Worm (Caenorhabditis elegans): ENCODE measurements around the gene nemt-1.

Gene nemt-1

DNA sequence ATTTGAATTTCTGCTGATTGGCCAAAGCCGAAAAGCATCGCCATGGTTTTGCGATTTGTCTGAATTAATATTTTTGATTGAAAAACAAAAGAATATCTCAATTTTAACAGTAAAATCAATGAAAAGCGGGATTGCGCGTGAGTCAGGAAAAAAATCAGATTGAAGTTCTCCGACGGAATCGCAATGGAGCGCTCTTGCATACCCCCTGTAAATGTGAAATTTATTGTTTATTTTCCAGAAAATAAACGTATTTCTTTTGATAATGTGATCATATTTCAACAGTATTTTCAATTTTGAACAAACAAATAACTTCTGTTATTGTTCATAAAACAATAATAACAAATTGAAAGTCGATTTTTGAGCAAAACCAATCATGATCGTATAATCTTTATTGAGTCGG, 22.4 kb upstream of the nemt-1 start, which contains the start of gene vps-26:
vps-26 (minus strand) TSS at position 200 of the 400 bp plus-strand sequence.
- no peak for TF ChIP-seq gmeb-1 (tag; optimal IDR thresholded peaks at IDR 0.05)
- peak; percentile 26 for TF ChIP-seq unc-55 (GFP tag; optimal IDR thresholded peaks at IDR 0.05)
- TF ChIP-seq elt-1 (tag; optimal IDR thresholded peaks at IDR 0.05): no peak
- no peak for TF ChIP-seq dmd-4 (tag; optimal IDR thresholded peaks at IDR 0.05)
- TF ChIP-seq nhr-129 (tag; optimal IDR thresholded peaks at IDR 0.05): peak; percentile 40
- TF ChIP-seq zag-1 (tag; optimal IDR thresholded peaks at IDR 0.05): no peak
- TF ChIP-seq F13H6.1 (tag; optimal IDR thresholded peaks at IDR 0.05): no peak
- no peak for TF ChIP-seq sem-4 (tag; optimal IDR thresholded peaks at IDR 0.05)
- TF ChIP-seq ztf-11 (tag; optimal IDR thresholded peaks at IDR 0.05): no peak
- TF ChIP-seq sma-3 (GFP tag; optimal IDR thresholded peaks at IDR 0.05): no peak
- TF ChIP-seq lsy-2 (tag; optimal IDR thresholded peaks at IDR 0.05): peak in 1 of 2 experiments; percentile 49
- peak; percentile 48 for TF ChIP-seq C34F6.9 (tag; optimal IDR thresholded peaks at IDR 0.05)
- TF ChIP-seq fos-1 (tag; optimal IDR thresholded peaks at IDR 0.05): peak; percentile 47
- TF ChIP-seq ztf-1 (GFP tag; conservative IDR thresholded peaks at IDR 0.05): no peak
- no peak for TF ChIP-seq elt-3 (tag; optimal IDR thresholded peaks at IDR 0.05)

ce11 chrIV:9339205-9339604, 20.0 kb upstream of the nemt-1 start, which contains the start of gene T20D3.6:
Gene T20D3.6, minus strand, starts transcription at chrIV:9339305.
- TF ChIP-seq ztf-11 (tag; optimal IDR thresholded peaks at IDR 0.05) (no peak), nhr-12 (tag; optimal IDR thresholded peaks at IDR 0.05) (no peak)

DNA sequence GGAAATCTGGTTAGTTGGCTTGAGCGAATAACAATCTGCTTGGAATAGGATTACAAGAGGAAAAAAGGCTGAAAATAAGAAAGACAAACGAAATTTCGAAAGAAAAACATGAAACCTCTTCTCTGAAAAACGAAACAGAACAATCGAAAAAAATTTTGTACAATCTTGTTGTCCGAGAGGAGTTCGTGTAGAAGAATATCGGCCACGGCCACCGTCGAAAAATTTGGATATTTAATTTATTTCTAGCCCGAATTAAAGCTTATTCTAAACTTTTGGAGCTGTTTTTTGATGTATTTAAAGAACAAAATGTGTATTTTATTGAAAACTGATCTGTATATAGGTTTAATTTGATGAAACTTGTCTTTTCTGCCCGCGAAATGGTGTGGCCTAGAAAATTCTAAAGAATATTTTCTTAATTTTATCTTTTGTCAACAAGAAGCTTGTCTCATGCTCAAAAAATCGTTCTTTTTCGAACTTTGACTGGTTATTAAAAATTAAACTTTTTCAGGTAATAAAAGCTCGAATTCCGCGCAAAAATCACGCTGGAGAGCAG, 17.4 kb upstream of the nemt-1 start, which contains the start of gene T20D3.5:
T20D3.5 (plus strand) TSS at position 503 of the 553 bp plus-strand sequence.
- TF ChIP-seq nhr-12 (tag; optimal IDR thresholded peaks at IDR 0.05) (no peak), sma-9 (GFP tag; optimal IDR thresholded peaks at IDR 0.05) (no peak), sma-9 (tag; optimal IDR thresholded peaks at IDR 0.05) (no peak), ztf-11 (tag; optimal IDR thresholded peaks at IDR 0.05) (no peak), ztf-4 (tag; optimal IDR thresholded peaks at IDR 0.05) (no peak)

ce11 chrIV:9335552-9336251, 16.5 kb upstream of the nemt-1 start, which contains the start of the genes coa-4 and T20D3.14:
Gene coa-4, minus strand, starts transcription at chrIV:9335602.
Gene T20D3.14, minus strand, starts transcription at chrIV:9335909.
- TF ChIP-seq lin-13 (GFP tag; optimal IDR thresholded peaks at IDR 0.05) (peak; percentile 23), lsy-2 (tag; optimal IDR thresholded peaks at IDR 0.05) (peak in 1 of 2 experiments; percentile 69), gmeb-1 (tag; optimal IDR thresholded peaks at IDR 0.05) (peak; percentile 40), C34F6.9 (tag; optimal IDR thresholded peaks at IDR 0.05) (peak; percentile 56), fos-1 (tag; optimal IDR thresholded peaks at IDR 0.05) (peak; percentile 63), mdl-1 (tag; optimal IDR thresholded peaks at IDR 0.05) (no peak), mab-5 (tag; optimal IDR thresholded peaks at IDR 0.05) (no peak), crh-2 (tag; optimal IDR thresholded peaks at IDR 0.05) (peak; percentile 66), sem-4 (tag; optimal IDR thresholded peaks at IDR 0.05) (peak; percentile 25), sma-3 (GFP tag; optimal IDR thresholded peaks at IDR 0.05) (peak; percentile 19), nhr-129 (tag; optimal IDR thresholded peaks at IDR 0.05) (peak; percentile 59), F13H6.1 (tag; optimal IDR thresholded peaks at IDR 0.05) (peak; percentile 28), nhr-11 (tag; optimal IDR thresholded peaks at IDR 0.05) (no peak), ama-1 (optimal IDR thresholded peaks at IDR 0.05) (no peak), unc-55 (GFP tag; optimal IDR thresholded peaks at IDR 0.05) (peak; percentile 39), nhr-25 (tag; optimal IDR thresholded peaks at IDR 0.05) (peak; percentile 23), peb-1 (tag; optimal IDR thresholded peaks at IDR 0.05) (no peak)

DNA sequence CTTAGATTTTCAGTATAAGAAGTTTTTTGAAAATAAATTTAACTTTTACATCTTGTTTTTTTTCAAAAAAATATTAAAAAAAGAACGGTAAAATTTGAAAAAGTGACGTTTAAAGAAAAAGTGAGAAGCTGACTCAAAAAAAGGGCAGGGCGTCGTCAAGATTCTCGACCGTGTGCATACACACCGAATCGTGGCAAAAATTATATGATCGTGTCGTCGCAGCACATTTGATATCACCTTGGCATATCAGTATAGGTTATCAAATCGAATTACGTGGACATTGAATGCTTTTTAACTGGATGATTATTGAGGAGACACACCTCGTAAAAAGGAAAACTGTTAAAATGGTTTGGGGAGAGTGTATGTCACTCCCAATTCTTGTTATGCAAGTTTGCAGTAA, 13.8 kb upstream of the nemt-1 start:
- TF ChIP-seq Y55F3AM.14 (GFP tag; optimal IDR thresholded peaks at IDR 0.05): no peak
- TF ChIP-seq C34F6.9 (tag; optimal IDR thresholded peaks at IDR 0.05): no peak
- no peak for TF ChIP-seq mdl-1 (tag; optimal IDR thresholded peaks at IDR 0.05)
- TF ChIP-seq nhr-11 (tag; optimal IDR thresholded peaks at IDR 0.05): no peak
- no peak for TF ChIP-seq mbf-1 (tag; optimal IDR thresholded peaks at IDR 0.05)
- no peak for TF ChIP-seq alr-1 (tag; optimal IDR thresholded peaks at IDR 0.05)
- TF ChIP-seq blmp-1 (tag; optimal IDR thresholded peaks at IDR 0.05; ENCODE audit: insufficient read depth): no peak
- no peak for TF ChIP-seq R02D3.7 (tag; optimal IDR thresholded peaks at IDR 0.05)
- no peak for TF ChIP-seq elt-1 (tag; optimal IDR thresholded peaks at IDR 0.05)
- TF ChIP-seq gmeb-1 (tag; optimal IDR thresholded peaks at IDR 0.05): peak; percentile 10
- peak; percentile 73 for TF ChIP-seq crh-2 (tag; optimal IDR thresholded peaks at IDR 0.05)
- no peak for TF ChIP-seq nhr-23 (tag; optimal IDR thresholded peaks at IDR 0.05)
- no peak for TF ChIP-seq snpc-4 (tag; optimal IDR thresholded peaks at IDR 0.05)
- TF ChIP-seq sem-4 (tag; optimal IDR thresholded peaks at IDR 0.05): no peak
- no peak for TF ChIP-seq lsy-2 (tag; optimal IDR thresholded peaks at IDR 0.05)
- TF ChIP-seq ama-1 (optimal IDR thresholded peaks at IDR 0.05): no peak
- no peak for TF ChIP-seq aly-2 (tag; optimal IDR thresholded peaks at IDR 0.05)
- TF ChIP-seq fos-1 (tag; optimal IDR thresholded peaks at IDR 0.05): peak; percentile 97
- no peak for TF ChIP-seq skn-1 (tag; optimal IDR thresholded peaks at IDR 0.05)
- no peak for TF ChIP-seq zag-1 (tag; optimal IDR thresholded peaks at IDR 0.05)
- TF ChIP-seq sma-3 (GFP tag; optimal IDR thresholded peaks at IDR 0.05): no peak
- no peak for TF ChIP-seq ZK546.5 (tag; optimal IDR thresholded peaks at IDR 0.05)
- no peak for TF ChIP-seq nhr-237 (tag; optimal IDR thresholded peaks at IDR 0.05)
- no peak for TF ChIP-seq unc-39 (tag; optimal IDR thresholded peaks at IDR 0.05)
- no peak for TF ChIP-seq mab-5 (tag; optimal IDR thresholded peaks at IDR 0.05)
- no peak for TF ChIP-seq ceh-82 (tag; optimal IDR thresholded peaks at IDR 0.05)
- TF ChIP-seq lin-13 (GFP tag; optimal IDR thresholded peaks at IDR 0.05): no peak
- TF ChIP-seq lin-39 (tag; optimal IDR thresholded peaks at IDR 0.05): no peak
- no peak for TF ChIP-seq ztf-11 (tag; optimal IDR thresholded peaks at IDR 0.05)

Measured in whole organism, L2 larva.